Worm (Caenorhabditis elegans) whole organism, L2 larva: ENCODE data around the gene pigc-1.
A peak's percentile ranks its signal among the peaks of the same experiment; 100 is the strongest.

Experiments used
- C34F6.9 ChIP-seq: fragments of 150-350 bp; optimal IDR thresholded peaks from 2 replicates; lab custom pipeline; 2014; ENCODE audit warnings: missing biosample characterization, missing genetic modification characterization
- R02D3.7 ChIP-seq: fragments of 150-350 bp; optimal IDR thresholded peaks from 2 replicates; lab custom pipeline; 2014; ENCODE audit warnings: missing biosample characterization, missing genetic modification characterization
- ZK546.5 ChIP-seq: sonication (generic microtip); optimal IDR thresholded peaks from 2 replicates; lab custom pipeline; 2017; ENCODE audit warnings: missing biosample characterization, missing genetic modification characterization
- alr-1 ChIP-seq: fragments of 150-350 bp; optimal IDR thresholded peaks from 2 replicates; lab custom pipeline; 2014; ENCODE audit warnings: missing biosample characterization, missing genetic modification characterization
- aly-2 ChIP-seq: fragments of 150-350 bp; optimal IDR thresholded peaks from 2 replicates; lab custom pipeline; 2014; ENCODE audit warnings: missing biosample characterization, missing genetic modification characterization
- ama-1 ChIP-seq: fragments of 150-350 bp; optimal IDR thresholded peaks from 2 replicates; lab custom pipeline; 2018; ENCODE audit warnings: inconsistent platforms
- blmp-1 ChIP-seq: sonication (generic microtip); optimal IDR thresholded peaks from 2 replicates; lab custom pipeline; 2017; ENCODE audit warnings: missing genetic modification characterization, mild to moderate bottlenecking, missing compliant biosample characterization, antibody characterized with exemption, moderate library complexity; ENCODE audit not compliant: insufficient read depth
- ceh-16 ChIP-seq: fragments of 150-350 bp; optimal IDR thresholded peaks from 2 replicates; lab custom pipeline; 2014; ENCODE audit warnings: missing biosample characterization, missing genetic modification characterization
- ceh-82 ChIP-seq: fragments of 150-350 bp; optimal IDR thresholded peaks from 2 replicates; lab custom pipeline; 2014; ENCODE audit warnings: missing biosample characterization, missing genetic modification characterization
- crh-2 ChIP-seq: sonication (generic microtip); optimal IDR thresholded peaks from 2 replicates; lab custom pipeline; 2017; ENCODE audit warnings: missing biosample characterization, missing genetic modification characterization
- egl-27 ChIP-seq: sonication (generic microtip); optimal IDR thresholded peaks from 3 replicates; lab custom pipeline; 2017; ENCODE audit warnings: missing biosample characterization, missing genetic modification reagents, missing genetic modification characterization
- elt-1 ChIP-seq: fragments of 150-350 bp; optimal IDR thresholded peaks from 2 replicates; lab custom pipeline; 2014; ENCODE audit warnings: missing biosample characterization, missing genetic modification characterization
- elt-3 ChIP-seq: sonication (generic microtip); optimal IDR thresholded peaks from 2 replicates; lab custom pipeline; 2017; ENCODE audit warnings: missing biosample characterization, missing genetic modification characterization
- fos-1 ChIP-seq: fragments of 150-350 bp; optimal IDR thresholded peaks from 2 replicates; lab custom pipeline; 2014; ENCODE audit warnings: missing biosample characterization, missing genetic modification characterization
- gmeb-1 ChIP-seq: fragments of 150-350 bp; optimal IDR thresholded peaks from 2 replicates; lab custom pipeline; 2014; ENCODE audit warnings: missing biosample characterization, missing genetic modification characterization
- lin-11 ChIP-seq: fragments of 150-350 bp; sonication (generic microtip); optimal IDR thresholded peaks from 2 replicates; lab custom pipeline; 2014; ENCODE audit warnings: missing biosample characterization, missing genetic modification characterization, inconsistent platforms, mixed read lengths
- lin-13 ChIP-seq: fragments of 150-350 bp; optimal IDR thresholded peaks from 2 replicates; lab custom pipeline; 2014; ENCODE audit warnings: missing biosample characterization, missing genetic modification reagents, missing genetic modification characterization
- lin-39 ChIP-seq: fragments of 150-350 bp; optimal IDR thresholded peaks from 2 replicates; lab custom pipeline; 2014; ENCODE audit warnings: missing biosample characterization, missing genetic modification reagents, missing genetic modification characterization
- lsy-2 ChIP-seq, 2 experiments: fragments of 150-350 bp in 1 of 2; sonication (generic microtip) in 1 of 2; optimal IDR thresholded peaks; 2 replicates each; lab custom pipeline; 2014 to 2017; ENCODE audit warnings: missing biosample characterization in 2 of 2, missing genetic modification characterization in 2 of 2
- mab-5 ChIP-seq: fragments of 150-350 bp; optimal IDR thresholded peaks from 2 replicates; lab custom pipeline; 2014; ENCODE audit warnings: missing biosample characterization, missing genetic modification characterization
- mbf-1 ChIP-seq: sonication (generic microtip); optimal IDR thresholded peaks from 2 replicates; lab custom pipeline; 2017; ENCODE audit warnings: missing biosample characterization, missing genetic modification characterization
- nhr-10 ChIP-seq: sonication (generic microtip); optimal IDR thresholded peaks from 2 replicates; lab custom pipeline; 2017; ENCODE audit warnings: missing biosample characterization, missing genetic modification characterization
- nhr-11 ChIP-seq: fragments of 150-350 bp; optimal IDR thresholded peaks from 2 replicates; lab custom pipeline; 2014; ENCODE audit warnings: missing biosample characterization, missing genetic modification characterization
- nhr-129 ChIP-seq: fragments of 150-350 bp; optimal IDR thresholded peaks from 2 replicates; lab custom pipeline; 2014; ENCODE audit warnings: missing biosample characterization, missing genetic modification characterization
- nhr-21 ChIP-seq: fragments of 150-350 bp; optimal IDR thresholded peaks from 2 replicates; lab custom pipeline; 2014; ENCODE audit warnings: missing biosample characterization, missing genetic modification characterization
- nhr-23 ChIP-seq: fragments of 150-350 bp; optimal IDR thresholded peaks from 2 replicates; lab custom pipeline; 2014; ENCODE audit warnings: missing biosample characterization, missing genetic modification reagents, missing genetic modification characterization
- nhr-6 ChIP-seq: fragments of 150-350 bp; optimal IDR thresholded peaks from 2 replicates; lab custom pipeline; 2014; ENCODE audit warnings: missing biosample characterization, missing genetic modification characterization
- nhr-77 ChIP-seq: fragments of 150-350 bp; optimal IDR thresholded peaks from 2 replicates; lab custom pipeline; 2014; ENCODE audit warnings: missing biosample characterization, missing genetic modification characterization
- peb-1 ChIP-seq: fragments of 150-350 bp; optimal IDR thresholded peaks from 2 replicates; lab custom pipeline; 2014; ENCODE audit warnings: missing biosample characterization, missing genetic modification characterization
- sem-4 ChIP-seq: fragments of 150-350 bp; optimal IDR thresholded peaks from 2 replicates; lab custom pipeline; 2014; ENCODE audit warnings: missing biosample characterization, missing genetic modification reagents, missing genetic modification characterization
- skn-1 ChIP-seq: sonication (generic microtip); optimal IDR thresholded peaks from 2 replicates; lab custom pipeline; 2017; ENCODE audit warnings: missing biosample characterization, missing genetic modification characterization
- sma-3 ChIP-seq: sonication (generic microtip); optimal IDR thresholded peaks from 2 replicates; lab custom pipeline; 2016; ENCODE audit warnings: missing genetic modification reagents, missing genetic modification characterization, missing compliant biosample characterization
- sma-9 ChIP-seq, 2 experiments: fragments of 150-350 bp in 1 of 2; sonication (generic microtip) in 1 of 2; optimal IDR thresholded peaks; 2 replicates each; lab custom pipeline; 2014 to 2016; ENCODE audit warnings: missing genetic modification characterization in 2 of 2, mild to moderate bottlenecking in 1 of 2, missing biosample characterization in 1 of 2, missing compliant biosample characterization in 1 of 2, missing genetic modification reagents in 1 of 2, moderate library complexity in 1 of 2
- snpc-4 ChIP-seq: fragments of 150-350 bp; optimal IDR thresholded peaks from 2 replicates; lab custom pipeline; 2014; ENCODE audit warnings: missing biosample characterization, missing genetic modification characterization
- unc-39 ChIP-seq: fragments of 150-350 bp; optimal IDR thresholded peaks from 2 replicates; lab custom pipeline; 2014; ENCODE audit warnings: missing biosample characterization, missing genetic modification characterization
- unc-55 ChIP-seq: fragments of 150-350 bp; sonication (generic microtip); optimal IDR thresholded peaks from 3 replicates; lab custom pipeline; 2014; ENCODE audit warnings: missing biosample characterization, missing genetic modification reagents, missing genetic modification characterization
- unc-62 ChIP-seq: fragments of 150-350 bp; optimal IDR thresholded peaks from 2 replicates; lab custom pipeline; 2014; ENCODE audit warnings: missing biosample characterization, missing genetic modification reagents, missing genetic modification characterization
- zag-1 ChIP-seq: fragments of 150-350 bp; optimal IDR thresholded peaks from 2 replicates; lab custom pipeline; 2014; ENCODE audit warnings: missing biosample characterization, missing genetic modification characterization
- ztf-1 ChIP-seq: fragments of 200-800 bp; sonication (Bioruptor generic); conservative IDR thresholded peaks from 2 replicates; pipeline ENCODE4 v1.3.6; 2022; ENCODE audit warnings: missing genetic modification characterization, missing compliant biosample characterization
- ztf-11 ChIP-seq: sonication (generic microtip); optimal IDR thresholded peaks from 2 replicates; lab custom pipeline; 2017; ENCODE audit warnings: missing biosample characterization, missing genetic modification characterization
- ztf-4 ChIP-seq: fragments of 150-350 bp; optimal IDR thresholded peaks from 2 replicates; lab custom pipeline; 2014; ENCODE audit warnings: missing biosample characterization, missing genetic modification characterization

The pigc-1 gene

ce11 chrIV:9323989-9324506 lies 18.9 kb downstream of the pigc-1 start, which contains the start of the genes nspg-11 and F49C12.15:
Gene nspg-11 (minus strand): TSS chrIV:9324089.
Gene F49C12.15 (plus strand): TSS chrIV:9324456.
- TF ChIP-seq zag-1 (tag; lab: Kevin White, UChicago) (no peak), lin-13 (GFP tag; lab: Kevin White, UChicago) (no peak), elt-3 (no peak), mbf-1 (tag; lab: Kevin White, UChicago) (no peak), skn-1 (tag; lab: Kevin White, UChicago) (no peak), nhr-21 (tag; lab: Kevin White, UChicago) (no peak), unc-62 (no peak), C34F6.9 (tag; lab: Kevin White, UChicago) (no peak), ama-1 (lab: Kevin White, UChicago) (no peak), lsy-2 (tag; optimal IDR thresholded peaks at IDR 0.05; lab: Kevin White, UChicago) (no peak), lin-11 (tag; lab: Kevin White, UChicago) (no peak), crh-2 (no peak), nhr-129 (tag; lab: Kevin White, UChicago) (no peak), mab-5 (tag; lab: Kevin White, UChicago) (no peak), peb-1 (tag; lab: Kevin White, UChicago) (no peak), elt-1 (tag; lab: Kevin White, UChicago) (no peak), nhr-77 (no peak), nhr-10 (tag; lab: Kevin White, UChicago) (no peak), aly-2 (tag; lab: Kevin White, UChicago) (no peak)

ce11 chrIV:9322489-9322888 lies 20.5 kb downstream of the pigc-1 start:
- no peak for TF ChIP-seq snpc-4 (tag; lab: Kevin White, UChicago)
- TF ChIP-seq nhr-6 = no peak
- TF ChIP-seq ama-1 (lab: Kevin White, UChicago) = peak; percentile 16
- peak; percentile 25 for TF ChIP-seq sma-3 (GFP tag; lab: Kevin White, UChicago)
- TF ChIP-seq blmp-1 = no peak
- no peak for TF ChIP-seq elt-1 (tag; lab: Kevin White, UChicago)
- peak; percentile 37 for TF ChIP-seq sma-9 (GFP tag; optimal IDR thresholded peaks at IDR 0.05; lab: Kevin White, UChicago)
- no peak for TF ChIP-seq sma-9 (tag; optimal IDR thresholded peaks at IDR 0.05; lab: Kevin White, UChicago)
- no peak for TF ChIP-seq ztf-11 (tag; lab: Kevin White, UChicago)
- TF ChIP-seq crh-2 = peak; percentile 25
- no peak for TF ChIP-seq nhr-77

- TF ChIP-seq elt-3 = no peak
- no peak for TF ChIP-seq egl-27 (tag; lab: Kevin White, UChicago)
- no peak for TF ChIP-seq sma-9 (GFP tag; optimal IDR thresholded peaks at IDR 0.05; lab: Kevin White, UChicago)
- no peak for TF ChIP-seq sma-9 (tag; optimal IDR thresholded peaks at IDR 0.05; lab: Kevin White, UChicago)
- TF ChIP-seq nhr-23 (tag; lab: Kevin White, UChicago) = no peak
- TF ChIP-seq lsy-2 (tag; optimal IDR thresholded peaks at IDR 0.05; lab: Kevin White, UChicago) = peak in 1 of 2 experiments; percentile 56
- no peak for TF ChIP-seq ztf-11 (tag; lab: Kevin White, UChicago)
- TF ChIP-seq ceh-16 (tag; lab: Kevin White, UChicago) = no peak
- TF ChIP-seq crh-2 = peak; percentile 17
- no peak for TF ChIP-seq peb-1 (tag; lab: Kevin White, UChicago)
- TF ChIP-seq ztf-4 (tag; lab: Kevin White, UChicago) = no peak
- TF ChIP-seq unc-55 (GFP tag; lab: Kevin White, UChicago) = peak; percentile 59
- TF ChIP-seq alr-1 = no peak
- TF ChIP-seq unc-62 = no peak
- no peak for TF ChIP-seq ceh-82 (tag; lab: Kevin White, UChicago)
- TF ChIP-seq nhr-6 = no peak
- TF ChIP-seq nhr-129 (tag; lab: Kevin White, UChicago) = no peak
- TF ChIP-seq unc-39 (tag; lab: Kevin White, UChicago) = no peak
- peak; percentile 67 for TF ChIP-seq fos-1 (tag; lab: Kevin White, UChicago)
- no peak for TF ChIP-seq R02D3.7 (tag; lab: Kevin White, UChicago)
- peak; percentile 70 for TF ChIP-seq C34F6.9 (tag; lab: Kevin White, UChicago)
- TF ChIP-seq mbf-1 (tag; lab: Kevin White, UChicago) = no peak
- peak; percentile 7 for TF ChIP-seq gmeb-1 (tag; lab: Kevin White, UChicago)
- no peak for TF ChIP-seq nhr-11 (tag; lab: Kevin White, UChicago)
- no peak for TF ChIP-seq lin-13 (GFP tag; lab: Kevin White, UChicago)
- no peak for TF ChIP-seq blmp-1
- no peak for TF ChIP-seq skn-1 (tag; lab: Kevin White, UChicago)
- no peak for TF ChIP-seq nhr-21 (tag; lab: Kevin White, UChicago)
- no peak for TF ChIP-seq sma-3 (GFP tag; lab: Kevin White, UChicago)
- no peak for TF ChIP-seq lin-39 (tag; lab: Kevin White, UChicago)
- TF ChIP-seq nhr-77 = no peak
- TF ChIP-seq sem-4 = no peak
- TF ChIP-seq ZK546.5 (tag; lab: Kevin White, UChicago) = no peak
- TF ChIP-seq ztf-1 (GFP tag; lab: Robert Waterston, UW) = no peak
- no peak for TF ChIP-seq nhr-10 (tag; lab: Kevin White, UChicago)
These were observed 21.7 kb downstream of the pigc-1 start, which contains the start of the genes F49C12.12 and vha-17 for ce11 chrIV:9321039-9321851. Gene F49C12.12 (minus strand): TSS chrIV:9321089. Gene vha-17 (plus strand): TSS chrIV:9321801.
